Worm (Caenorhabditis elegans): ENCODE measurements around the gene pssy-2.
A peak's percentile ranks its signal among the peaks of the same experiment; 100 is the strongest.

pssy-2 gene

DNA sequence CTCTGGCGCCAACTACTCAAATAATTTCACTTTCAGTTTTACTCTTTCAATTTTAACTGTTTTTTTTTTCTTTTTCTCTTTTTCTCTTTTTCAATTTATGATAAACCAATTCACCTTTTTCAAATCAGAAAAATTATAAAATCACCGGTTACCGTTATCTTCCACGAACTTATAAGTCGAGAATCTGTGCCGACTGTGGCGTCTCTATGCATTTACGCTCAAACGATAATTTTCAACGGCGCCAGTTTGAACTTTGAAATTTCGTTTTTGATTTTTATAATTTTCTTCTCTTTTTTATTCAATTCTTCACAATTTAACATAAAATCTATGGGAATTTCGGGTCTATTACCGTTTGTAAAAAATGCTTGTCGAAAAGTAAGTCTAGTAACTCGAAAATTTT is 48.2 kb upstream of the pssy-2 start, which contains the start of gene exo-1 (continued):
- TF ChIP-seq lin-39 (tag; optimal IDR thresholded peaks at IDR 0.05), result no peak
- peak; percentile 83 to 98 for TF ChIP-seq lin-35 (GFP tag; optimal IDR thresholded peaks at IDR 0.05)
- no peak for TF ChIP-seq efl-3 (GFP tag; optimal IDR thresholded peaks at IDR 0.05)
- TF ChIP-seq unc-62 (GFP tag; optimal IDR thresholded peaks at IDR 0.05), result no peak
- TF ChIP-seq fkh-8 (tag; optimal IDR thresholded peaks at IDR 0.05), result peak; percentile 7
- peak; percentile 71 for TF ChIP-seq nhr-85 (tag)
- no peak for TF ChIP-seq ceh-88 (GFP tag; IDR thresholded peaks at IDR 0.05)
- no peak for TF ChIP-seq aha-1 (tag; optimal IDR thresholded peaks at IDR 0.05)
- TF ChIP-seq nhr-90 (tag; optimal IDR thresholded peaks at IDR 0.05; ENCODE audit: poor library complexity), result peak; percentile 52
- TF ChIP-seq mab-9 (GFP tag; IDR thresholded peaks at IDR 0.05), result no peak

DNA sequence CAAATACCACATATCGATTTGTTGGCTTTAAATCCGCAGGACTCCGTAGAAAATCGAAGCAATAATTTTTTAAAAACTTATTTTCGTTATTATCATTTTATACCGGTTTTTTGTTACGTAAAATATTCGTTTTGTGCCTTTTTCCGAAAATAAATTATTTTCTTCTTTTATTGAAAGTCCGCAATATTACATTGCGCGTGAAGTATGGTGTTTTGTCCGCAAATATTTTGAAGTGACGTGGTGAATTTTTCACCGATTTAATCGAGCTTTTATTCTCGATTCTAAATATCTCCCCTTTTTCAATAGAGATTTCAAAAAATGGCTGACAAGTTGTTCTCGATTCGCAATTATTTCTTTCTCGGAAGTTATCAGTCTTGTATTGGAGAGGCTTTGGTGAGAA is 45.6 kb upstream of the pssy-2 start, which contains the start of gene cope-1:
Gene cope-1, plus strand, starts transcription at position 229 of the 400 bp plus-strand sequence.
- no peak for TF ChIP-seq nhr-90 (tag; optimal IDR thresholded peaks at IDR 0.05; ENCODE audit: poor library complexity)
- peak; percentile 22 to 69 for TF ChIP-seq lsy-2 (tag; optimal IDR thresholded peaks at IDR 0.05)
- TF ChIP-seq efl-1 (optimal IDR thresholded peaks at IDR 0.05), result peak; percentile 27 to 54
- peak; percentile 61 to 92 for TF ChIP-seq efl-1 (GFP tag; optimal IDR thresholded peaks at IDR 0.05 in 1 of 2)
- TF ChIP-seq swsn-7 (tag; optimal IDR thresholded peaks at IDR 0.05), result peak; percentile 11
- TF ChIP-seq pax-3 (tag; optimal IDR thresholded peaks at IDR 0.05), result no peak
- TF ChIP-seq pqm-1 (tag; optimal IDR thresholded peaks at IDR 0.05), result no peak
- peak; percentile 81 for TF ChIP-seq F16B12.6 (tag; optimal IDR thresholded peaks at IDR 0.05)
- peak; percentile 30 for TF ChIP-seq nhr-71 (tag; optimal IDR thresholded peaks at IDR 0.05)
- no peak for TF ChIP-seq hlh-17 (GFP tag; optimal IDR thresholded peaks at IDR 0.05; ENCODE audit: borderline replicate concordance)
- TF ChIP-seq fkh-4 (tag; optimal IDR thresholded peaks at IDR 0.05; ENCODE audit: borderline replicate concordance), result no peak
- no peak for TF ChIP-seq ceh-90 (tag; optimal IDR thresholded peaks at IDR 0.05)
- TF ChIP-seq mep-1 (tag; optimal IDR thresholded peaks at IDR 0.05), result peak; percentile 32
- no peak for TF ChIP-seq snpc-4 (tag; optimal IDR thresholded peaks at IDR 0.05)
- TF ChIP-seq ces-1 (GFP tag; optimal IDR thresholded peaks at IDR 0.05), result no peak
- TF ChIP-seq grh-1 (GFP tag; IDR thresholded peaks at IDR 0.05), result no peak
- no peak for TF ChIP-seq alr-1 (tag; optimal IDR thresholded peaks at IDR 0.05; ENCODE audit: borderline replicate concordance)
- TF ChIP-seq C34B4.2 (tag; optimal IDR thresholded peaks at IDR 0.05), result no peak
- TF ChIP-seq aha-1 (tag; optimal IDR thresholded peaks at IDR 0.05), result no peak
- no peak for TF ChIP-seq pag-3 (tag; optimal IDR thresholded peaks at IDR 0.05; ENCODE audit: borderline replicate concordance, insufficient read depth)
- TF ChIP-seq lin-35 (GFP tag; optimal IDR thresholded peaks at IDR 0.05), result peak; percentile 49 to 55
- TF ChIP-seq dpl-1 (GFP tag; optimal IDR thresholded peaks at IDR 0.05), result peak; percentile 27 to 61 (median 53)
- no peak for TF ChIP-seq nhr-28 (tag; optimal IDR thresholded peaks at IDR 0.05)
- TF ChIP-seq xbp-1 (tag; optimal IDR thresholded peaks at IDR 0.05), result peak; percentile 20
- no peak for TF ChIP-seq tbx-2 (tag; optimal IDR thresholded peaks at IDR 0.05)
- no peak for TF ChIP-seq nhr-11 (tag; optimal IDR thresholded peaks at IDR 0.05)
- peak; percentile 43 for TF ChIP-seq nhr-47 (tag; optimal IDR thresholded peaks at IDR 0.05)
- no peak for TF ChIP-seq dsc-1 (tag; optimal IDR thresholded peaks at IDR 0.05)
- TF ChIP-seq ceh-82 (tag; optimal IDR thresholded peaks at IDR 0.05), result peak in 1 of 3 experiments; percentile 14
- no peak for TF ChIP-seq C04F5.9 (tag; optimal IDR thresholded peaks at IDR 0.05)
- peak; percentile 47 for TF ChIP-seq blmp-1 (tag; optimal IDR thresholded peaks at IDR 0.05)
- TF ChIP-seq snu-23 (GFP tag; optimal IDR thresholded peaks at IDR 0.05), result peak; percentile 44
- TF ChIP-seq fkh-8 (tag; optimal IDR thresholded peaks at IDR 0.05), result no peak
- TF ChIP-seq aly-2 (tag; optimal IDR thresholded peaks at IDR 0.05), result no peak
- no peak for TF ChIP-seq lir-3 (tag; optimal IDR thresholded peaks at IDR 0.05; ENCODE audit: poor library complexity)
- no peak for TF ChIP-seq nhr-237 (tag; optimal IDR thresholded peaks at IDR 0.05)
- no peak for TF ChIP-seq ceh-8 (GFP tag; optimal IDR thresholded peaks at IDR 0.05)
- TF ChIP-seq vab-15 (tag; optimal IDR thresholded peaks at IDR 0.05), result no peak

Measured in whole organism, L1 larva.